Fruit fly (Drosophila melanogaster): ENCODE results near the gene CG5646.
A peak's percentile ranks its signal among the peaks of the same experiment; 100 is the strongest.

CG5646 gene

DNA sequence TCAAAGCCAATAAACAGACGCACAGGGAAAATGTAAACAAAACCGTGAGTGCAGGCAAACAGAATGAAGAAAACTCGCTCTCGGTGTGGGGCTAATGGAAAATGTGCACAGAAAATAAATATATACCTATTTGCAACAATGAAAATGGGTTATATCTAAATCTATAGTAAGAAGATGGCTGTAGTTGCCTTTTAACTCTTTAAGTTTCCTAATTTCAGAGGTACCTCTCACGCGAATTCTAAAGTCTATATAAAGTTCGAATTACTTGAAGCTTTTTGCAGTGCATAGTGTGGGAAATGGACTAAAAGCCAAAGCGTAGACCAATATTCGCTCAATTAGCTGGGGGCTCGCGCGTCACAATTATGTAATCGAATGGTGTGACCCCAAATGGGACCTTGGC is 6.2 kb downstream of the CG5646 start (continued):
- peak; percentile 64 for TF ChIP-seq CG1792 (GFP tag; optimal IDR thresholded peaks at IDR 0.05)
- TF ChIP-seq HHEX (GFP tag; optimal IDR thresholded peaks at IDR 0.05), result peak; percentile 81
- TF ChIP-seq CG12942 (GFP tag; optimal IDR thresholded peaks at IDR 0.05), result peak; percentile 62
- TF ChIP-seq CG10431 (GFP tag; optimal IDR thresholded peaks at IDR 0.05), result peak; percentile 47
- no peak for TF ChIP-seq br (optimal IDR thresholded peaks at IDR 0.05)
- TF ChIP-seq Lhr (GFP tag; optimal IDR thresholded peaks at IDR 0.05), result peak; percentile 53
- 0 out of 2 replicates have a peak, but pooled peaks have one; percentile 33 for TF ChIP-seq ro (GFP tag; IDR thresholded peaks at IDR 0.05)
- peak; percentile 79 for TF ChIP-seq Fer3 (tag; optimal IDR thresholded peaks at IDR 0.05)
- peak; percentile 98 for TF ChIP-seq sens (GFP tag)
- TF ChIP-seq CG18599 (GFP tag; optimal IDR thresholded peaks at IDR 0.05), result peak; percentile 78
- TF ChIP-seq CG12744 (GFP tag; optimal IDR thresholded peaks at IDR 0.05), result peak; percentile 55
- TF ChIP-seq gsb (GFP tag; IDR thresholded peaks at IDR 0.05), result peak; percentile 67; the same call in 1 of the 2 replicates
- TF ChIP-seq Poxn (GFP tag; IDR thresholded peaks at IDR 0.05), result no peak
- 0 out of 2 replicates have a peak, but pooled peaks have one; percentile 11 for TF ChIP-seq CkIIα-i1 (GFP tag; IDR thresholded peaks at IDR 0.05)
- TF ChIP-seq fd96Cb (tag; optimal IDR thresholded peaks at IDR 0.05), result peak; percentile 86
- TF ChIP-seq B-H1 (GFP tag; IDR thresholded peaks at IDR 0.05), result peak; percentile 69
- TF ChIP-seq unpg (GFP tag; optimal IDR thresholded peaks at IDR 0.05), result peak; percentile 89
- TF ChIP-seq z (GFP tag; IDR thresholded peaks at IDR 0.05), result 0 out of 3 replicates have a peak, but pooled peaks have one; percentile 18
- TF ChIP-seq Aef1 (GFP tag; IDR thresholded peaks at IDR 0.05), result peak; percentile 64
- TF ChIP-seq sc (optimal IDR thresholded peaks at IDR 0.05), result no peak
- TF ChIP-seq sc (GFP tag; optimal IDR thresholded peaks at IDR 0.05), result peak; percentile 72
- peak; percentile 81 for TF ChIP-seq CG5245 (GFP tag; optimal IDR thresholded peaks at IDR 0.05)
- peak; percentile 81 for TF ChIP-seq gcm (GFP tag; optimal IDR thresholded peaks at IDR 0.05)
- peak; percentile 90 for TF ChIP-seq dysf (GFP tag; IDR thresholded peaks at IDR 0.05)
- peak; percentile 79 for TF ChIP-seq ap (GFP tag; IDR thresholded peaks at IDR 0.05)
- peak; percentile 76 for TF ChIP-seq wor (GFP tag; IDR thresholded peaks at IDR 0.05)
- TF ChIP-seq Hand (GFP tag; optimal IDR thresholded peaks at IDR 0.05), result peak; percentile 51
- TF ChIP-seq cas (GFP tag; IDR thresholded peaks at IDR 0.05), result 0 out of 2 replicates have a peak, but pooled peaks have one; percentile 47
- TF ChIP-seq peb (GFP tag; IDR thresholded peaks at IDR 0.05), result peak; percentile 69
- peak; percentile 54; the same call in 1 of the 2 replicates for TF ChIP-seq sens-2 (GFP tag; IDR thresholded peaks at IDR 0.05)
- TF ChIP-seq Hr51 (GFP tag; optimal IDR thresholded peaks at IDR 0.05), result peak; percentile 57 to 89
- TF ChIP-seq cad (GFP tag; optimal IDR thresholded peaks at IDR 0.05), result no peak
- 0 out of 2 replicates have a peak, but pooled peaks have one; percentile 43 for TF ChIP-seq CG5953 (GFP tag; IDR thresholded peaks at IDR 0.05)
- peak in 1 of 2 experiments; percentile 76 for TF ChIP-seq Eip74EF (GFP tag; optimal IDR thresholded peaks at IDR 0.05)
- 0 out of 2 replicates have a peak, but pooled peaks have one; percentile 40 for TF ChIP-seq CG11696 (GFP tag; IDR thresholded peaks at IDR 0.05)
- peak; percentile 50; the same call in 1 of the 2 replicates for TF ChIP-seq seq (GFP tag; IDR thresholded peaks at IDR 0.05)
- TF ChIP-seq Ets65A (GFP tag), result peak; percentile 95
- peak; percentile 32 for TF ChIP-seq CG7987 (GFP tag; optimal IDR thresholded peaks at IDR 0.05)
- peak; percentile 83 for TF ChIP-seq Xbp1 (GFP tag; optimal IDR thresholded peaks at IDR 0.05)
- no peak for TF ChIP-seq CG34376 (GFP tag; optimal IDR thresholded peaks at IDR 0.05)
- TF ChIP-seq CG6254 (GFP tag; optimal IDR thresholded peaks at IDR 0.05), result peak; percentile 78
- peak; percentile 66 for TF ChIP-seq CG8281 (tag; optimal IDR thresholded peaks at IDR 0.05)
- TF ChIP-seq CG6272 (GFP tag; IDR thresholded peaks at IDR 0.05), result peak; percentile 77
- TF ChIP-seq Tbp (GFP tag; optimal IDR thresholded peaks at IDR 0.05), result no peak
- TF ChIP-seq jigr1 (GFP tag; IDR thresholded peaks at IDR 0.05), result peak; percentile 63; the same call in 2 of the 3 replicates
- TF ChIP-seq gfzf (GFP tag; optimal IDR thresholded peaks at IDR 0.05), result no peak
- TF ChIP-seq ewg (GFP tag; optimal IDR thresholded peaks at IDR 0.05), result peak; percentile 70
- TF ChIP-seq D19A (tag; optimal IDR thresholded peaks at IDR 0.05), result peak; percentile 81
- peak; percentile 51; the same call in 1 of the 2 replicates for TF ChIP-seq CG17612 (GFP tag; IDR thresholded peaks at IDR 0.05)
- peak; percentile 74 for TF ChIP-seq MTF-1 (GFP tag; optimal IDR thresholded peaks at IDR 0.05; ENCODE audit: borderline replicate concordance)
- TF ChIP-seq toy (GFP tag; IDR thresholded peaks at IDR 0.05), result 0 out of 2 replicates have a peak, but pooled peaks have one; percentile 56

All from whole organism, embryonic.